Fruit fly (Drosophila melanogaster) S2 (cell line): ENCODE results near the gene CG3534.
"Not testable (repeated sequence)": the region's sequence is repeated elsewhere in the genome, so short reads cannot be mapped to it uniquely, and the experiment has no call there.

Experiments used
- CG8478 ChIP-seq: fragments of >200 bp; optimal IDR thresholded peaks from 2 replicates; lab custom pipeline; 2018
- CTCF ChIP-seq, 2 experiments: fragments of >200 bp; optimal IDR thresholded peaks; 2 replicates each; lab custom pipeline; 2018

The CG3534 gene

dm6 chr3R:16982108-16982707 lies 14.0 kb upstream of the CG3534 start, which contains the start of gene AhcyL2:
Gene AhcyL2 (minus strand): TSS chr3R:16982158.
- TF ChIP-seq CTCF (optimal IDR thresholded peaks at IDR 0.05; lab: Kevin White, UChicago) (no peak), CG8478 (lab: Kevin White, UChicago) (no peak)

- TF ChIP-seq CTCF (optimal IDR thresholded peaks at IDR 0.05; lab: Kevin White, UChicago), result no peak
- TF ChIP-seq CG8478 (lab: Kevin White, UChicago), result no peak
These were observed 13.2 kb upstream of the CG3534 start for dm6 chr3R:16983001-16983400.

dm6 chr3R:16984221-16984620 lies 12.0 kb upstream of the CG3534 start:
- TF ChIP-seq CTCF (optimal IDR thresholded peaks at IDR 0.05; lab: Kevin White, UChicago), result no peak
- no peak for TF ChIP-seq CG8478 (lab: Kevin White, UChicago)

- no peak for TF ChIP-seq CG8478 (lab: Kevin White, UChicago)
- no peak for TF ChIP-seq CTCF (optimal IDR thresholded peaks at IDR 0.05; lab: Kevin White, UChicago)
These were observed 10.7 kb upstream of the CG3534 start for dm6 chr3R:16985547-16985946.

dm6 chr3R:16986181-16987074 lies 9.8 kb upstream of the CG3534 start:
- TF ChIP-seq CG8478 (lab: Kevin White, UChicago) (no peak), CTCF (optimal IDR thresholded peaks at IDR 0.05; lab: Kevin White, UChicago) (no peak)

dm6 chr3R:16987220-16987923 lies 8.9 kb upstream of the CG3534 start, which contains the start of gene CG18622:
Gene CG18622 (minus strand): TSS chr3R:16987732.
- TF ChIP-seq CTCF (optimal IDR thresholded peaks at IDR 0.05; lab: Kevin White, UChicago) (no peak), CG8478 (lab: Kevin White, UChicago) (no peak)

dm6 chr3R:16987924-16988298 lies 8.3 kb upstream of the CG3534 start:
- TF ChIP-seq CTCF (optimal IDR thresholded peaks at IDR 0.05; lab: Kevin White, UChicago) (no peak), CG8478 (lab: Kevin White, UChicago) (no peak)

dm6 chr3R:16988514-16988913 lies 7.7 kb upstream of the CG3534 start, which contains the start of gene MESK4:
Gene MESK4 (plus strand): TSS chr3R:16988814.
- not testable (repeated sequence) for TF ChIP-seq CG8478 (lab: Kevin White, UChicago); CTCF (optimal IDR thresholded peaks at IDR 0.05; lab: Kevin White, UChicago)

dm6 chr3R:16991781-16992180 lies 4.5 kb upstream of the CG3534 start, which contains the start of gene EMC2B:
Gene EMC2B (minus strand): TSS chr3R:16991878.
- no peak for TF ChIP-seq CTCF (optimal IDR thresholded peaks at IDR 0.05; lab: Kevin White, UChicago)

- TF ChIP-seq CG8478 (lab: Kevin White, UChicago); CTCF (optimal IDR thresholded peaks at IDR 0.05; lab: Kevin White, UChicago): not testable (repeated sequence)
These were observed 3.5 kb upstream of the CG3534 start, which contains the start of gene CG31274 for dm6 chr3R:16992716-16993115. Gene CG31274 (plus strand): TSS chr3R:16993016.

- TF ChIP-seq CTCF (optimal IDR thresholded peaks at IDR 0.05; lab: Kevin White, UChicago) (peak; percentile 39 to 49), CG8478 (lab: Kevin White, UChicago) (no peak)
These were observed 6.2 kb downstream of the CG3534 start, which contains the start of the genes Sf3a1 and Irc for dm6 chr3R:17002218-17003110. Gene Sf3a1 (minus strand): TSS chr3R:17002355. Gene Irc (plus strand): TSS chr3R:17002875.

dm6 chr3R:17003468-17003867 lies 7.2 kb downstream of the CG3534 start:
- TF ChIP-seq CG8478 (lab: Kevin White, UChicago) (no peak), CTCF (optimal IDR thresholded peaks at IDR 0.05; lab: Kevin White, UChicago) (no peak)

dm6 chr3R:17007336-17007735 lies 11.1 kb downstream of the CG3534 start:
- no peak for TF ChIP-seq CG8478 (lab: Kevin White, UChicago)
- TF ChIP-seq CTCF (optimal IDR thresholded peaks at IDR 0.05; lab: Kevin White, UChicago), result no peak
